Fruit fly (Drosophila melanogaster) Kc167 (cell line): ENCODE measurements around the gene CG42784.

Experiments used
- Myc ChIP-seq: fragments of >200 bp; optimal IDR thresholded peaks from 2 replicates; lab custom pipeline; 2017; ENCODE audit warnings: missing external identifiers
- insv ChIP-seq: fragments of >200 bp; optimal IDR thresholded peaks from 3 replicates; lab custom pipeline; 2018; ENCODE audit warnings: missing external identifiers

DNA sequence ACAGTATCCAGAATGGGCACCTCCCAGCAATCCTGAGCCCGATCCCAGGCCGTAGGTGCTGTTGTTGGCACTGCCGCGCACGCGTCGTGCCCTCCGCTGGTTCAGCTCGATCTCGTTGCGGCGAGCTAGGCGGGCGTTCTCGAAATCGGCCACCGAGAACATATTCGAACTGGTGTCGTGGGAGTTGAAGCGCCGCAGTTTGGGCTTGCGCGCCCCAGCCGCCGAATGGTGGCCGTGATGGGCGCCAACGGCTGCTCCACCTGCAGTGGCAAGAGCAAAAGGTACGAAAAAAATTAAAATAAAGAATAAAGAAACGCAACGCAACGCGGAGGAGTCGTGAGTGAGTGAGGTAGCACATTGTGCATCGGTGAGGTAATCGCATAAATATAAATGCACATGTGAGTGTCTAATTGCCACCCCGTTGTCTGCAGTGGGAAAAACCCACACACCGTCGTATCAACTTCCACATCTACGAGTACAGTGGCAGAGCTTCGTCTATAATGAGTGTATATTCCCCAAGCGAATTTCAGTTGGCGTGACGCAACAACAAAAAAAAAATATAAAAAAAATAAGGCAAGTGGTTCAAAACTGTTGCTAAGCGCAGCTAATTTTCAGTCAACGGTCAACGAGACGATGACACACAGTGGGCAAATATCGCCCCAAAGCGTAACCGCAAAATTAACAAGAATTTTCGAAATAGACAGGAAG, 94.5 kb downstream of the CG42784 start:
- TF ChIP-seq Myc (lab: Kevin White, UChicago): no peak
- TF ChIP-seq insv (lab: Kevin White, UChicago): no peak
